Worm (Caenorhabditis elegans): Measurements from ENCODE around the gene F36F12.1.
A peak's percentile ranks its signal among the peaks of the same experiment; 100 is the strongest.
"Not testable (repeated sequence)": the region's sequence is repeated elsewhere in the genome, so short reads cannot be mapped to it uniquely, and the experiment has no call there.

F36F12.1 gene

DNA sequence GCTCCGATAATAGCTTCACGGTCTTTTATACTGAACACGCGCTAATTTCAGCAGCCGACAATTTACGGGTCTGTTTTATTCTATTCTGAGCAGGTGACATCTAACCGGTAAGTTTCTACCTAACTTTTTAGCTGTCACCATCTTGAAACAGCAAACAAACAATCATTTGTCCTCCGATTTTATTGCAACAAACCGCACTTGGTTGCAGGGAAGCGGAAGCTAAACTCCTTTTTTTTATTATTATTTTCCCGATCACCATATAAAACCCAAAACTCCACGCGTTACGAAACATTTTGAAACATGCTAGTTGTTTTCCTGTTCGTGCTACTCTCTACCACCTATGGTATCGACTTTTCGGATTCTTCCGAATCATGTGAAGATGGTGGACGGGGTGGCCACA is 5.4 kb downstream of the F36F12.1 start, which contains the start of gene clec-208:
Gene clec-208 (plus strand): TSS at position 301 of the 400 bp plus-strand sequence.
- TF ChIP-seq tbx-11 (GFP tag; IDR thresholded peaks at IDR 0.05) (no peak), scrt-1 (GFP tag; IDR thresholded peaks at IDR 0.05) (no peak), hnd-1 (tag; optimal IDR thresholded peaks at IDR 0.05) (no peak), ceh-36 (tag; optimal IDR thresholded peaks at IDR 0.05) (no peak), ets-7 (tag; optimal IDR thresholded peaks at IDR 0.05) (no peak), hmg-4 (GFP tag; optimal IDR thresholded peaks at IDR 0.05) (no peak), tbx-37 (GFP tag; conservative IDR thresholded peaks at IDR 0.05) (no peak), ceh-13 (GFP tag; optimal IDR thresholded peaks at IDR 0.05) (no peak), sea-1 (GFP tag; conservative IDR thresholded peaks at IDR 0.05) (no peak), F13C5.2 (tag; optimal IDR thresholded peaks at IDR 0.05) (no peak), ama-1 (optimal IDR thresholded peaks at IDR 0.05) (no peak), B0310.2 (tag; optimal IDR thresholded peaks at IDR 0.05) (no peak)

ce11 chrV:2095772-2096171 is 7.2 kb downstream of the F36F12.1 start, which contains the start of gene clec-207:
TSS of gene clec-207 (plus strand) at chrV:2096072.
- no peak for TF ChIP-seq flt-1 (GFP tag; IDR thresholded peaks at IDR 0.05)
- no peak for TF ChIP-seq hnd-1 (tag; optimal IDR thresholded peaks at IDR 0.05)
- no peak for TF ChIP-seq ama-1 (optimal IDR thresholded peaks at IDR 0.05)
- TF ChIP-seq aly-1 (tag; optimal IDR thresholded peaks at IDR 0.05): no peak
- no peak for TF ChIP-seq tbx-11 (GFP tag; IDR thresholded peaks at IDR 0.05)
- TF ChIP-seq hmg-4 (GFP tag; optimal IDR thresholded peaks at IDR 0.05): no peak
- no peak for TF ChIP-seq ets-7 (tag; optimal IDR thresholded peaks at IDR 0.05)
- no peak for TF ChIP-seq scrt-1 (GFP tag; IDR thresholded peaks at IDR 0.05)
- no peak for TF ChIP-seq ceh-13 (GFP tag; optimal IDR thresholded peaks at IDR 0.05)

DNA sequence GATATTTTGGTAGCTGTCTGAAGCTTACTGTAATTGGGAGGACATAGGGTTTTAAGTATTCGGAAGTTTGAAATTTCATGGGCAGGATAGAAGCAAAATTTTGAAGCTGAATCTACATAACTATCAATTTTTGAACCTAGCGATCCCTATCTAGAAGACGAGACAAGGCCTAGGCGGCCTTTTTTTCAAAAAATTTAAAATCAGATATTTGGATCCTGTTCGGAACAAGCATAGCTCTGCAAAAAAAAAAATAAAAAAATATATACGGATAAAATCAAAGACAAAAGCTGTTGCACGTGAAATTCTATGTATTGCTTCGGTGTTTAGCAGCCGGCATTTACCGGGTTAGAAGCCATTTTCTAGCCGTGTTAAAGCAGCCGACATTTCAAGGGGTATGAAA is 7.8 kb downstream of the F36F12.1 start, which contains the start of gene F36F12.2:
Gene F36F12.2 (minus strand): TSS at position 101 of the 400 bp plus-strand sequence.
- no peak for TF ChIP-seq tbx-37 (GFP tag; conservative IDR thresholded peaks at IDR 0.05)
- no peak for TF ChIP-seq ama-1 (optimal IDR thresholded peaks at IDR 0.05)
- TF ChIP-seq sea-1 (GFP tag; conservative IDR thresholded peaks at IDR 0.05): no peak
- no peak for TF ChIP-seq tra-4 (tag; optimal IDR thresholded peaks at IDR 0.05)
- TF ChIP-seq hmg-4 (GFP tag; optimal IDR thresholded peaks at IDR 0.05): no peak
- no peak for TF ChIP-seq flt-1 (GFP tag; IDR thresholded peaks at IDR 0.05)
- TF ChIP-seq aly-1 (tag; optimal IDR thresholded peaks at IDR 0.05): no peak
- TF ChIP-seq scrt-1 (GFP tag; IDR thresholded peaks at IDR 0.05): no peak
- no peak for TF ChIP-seq ceh-36 (tag; optimal IDR thresholded peaks at IDR 0.05)
- no peak for TF ChIP-seq ets-7 (tag; optimal IDR thresholded peaks at IDR 0.05)
- TF ChIP-seq hnd-1 (tag; optimal IDR thresholded peaks at IDR 0.05): no peak
- no peak for TF ChIP-seq ceh-13 (GFP tag; optimal IDR thresholded peaks at IDR 0.05)
- TF ChIP-seq F13C5.2 (tag; optimal IDR thresholded peaks at IDR 0.05): no peak
- no peak for TF ChIP-seq B0310.2 (tag; optimal IDR thresholded peaks at IDR 0.05)
- no peak for TF ChIP-seq tbx-11 (GFP tag; IDR thresholded peaks at IDR 0.05)

DNA sequence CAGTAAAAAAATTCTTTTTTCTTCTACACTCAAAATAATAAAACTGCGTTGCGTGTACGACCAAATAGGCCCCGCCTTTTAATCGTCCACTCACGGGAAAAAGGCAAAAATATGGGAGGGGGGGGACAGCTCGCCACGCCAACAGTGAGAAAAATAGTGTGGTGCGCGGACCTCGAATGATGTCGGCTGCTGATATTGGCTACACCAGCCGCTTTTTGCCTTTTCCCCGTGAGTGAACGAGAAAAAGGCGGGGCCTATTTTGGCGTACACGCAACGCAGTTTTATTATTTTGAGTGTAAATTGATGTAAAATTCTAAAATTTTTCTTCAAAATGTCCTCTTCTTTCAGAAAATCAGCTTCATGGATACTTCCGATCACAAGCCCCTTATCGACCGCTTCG is 12.7 kb downstream of the F36F12.1 start, which contains the start of gene ztf-28:
Gene ztf-28 (plus strand): TSS at position 349 of the 400 bp plus-strand sequence.
- not testable (repeated sequence) for TF ChIP-seq tbx-11 (GFP tag; IDR thresholded peaks at IDR 0.05); hmbx-1 (tag; optimal IDR thresholded peaks at IDR 0.05); ama-1 (optimal IDR thresholded peaks at IDR 0.05)

- 0 out of 2 replicates have a peak, but pooled peaks have one; percentile 11 for TF ChIP-seq scrt-1 (GFP tag; IDR thresholded peaks at IDR 0.05)
Observed at ce11 chrV:2085745-2086267, 17.2 kb downstream of the F36F12.1 start, which contains the start of gene F36F12.3. TSS of gene F36F12.3 (plus strand) at chrV:2085795.

DNA sequence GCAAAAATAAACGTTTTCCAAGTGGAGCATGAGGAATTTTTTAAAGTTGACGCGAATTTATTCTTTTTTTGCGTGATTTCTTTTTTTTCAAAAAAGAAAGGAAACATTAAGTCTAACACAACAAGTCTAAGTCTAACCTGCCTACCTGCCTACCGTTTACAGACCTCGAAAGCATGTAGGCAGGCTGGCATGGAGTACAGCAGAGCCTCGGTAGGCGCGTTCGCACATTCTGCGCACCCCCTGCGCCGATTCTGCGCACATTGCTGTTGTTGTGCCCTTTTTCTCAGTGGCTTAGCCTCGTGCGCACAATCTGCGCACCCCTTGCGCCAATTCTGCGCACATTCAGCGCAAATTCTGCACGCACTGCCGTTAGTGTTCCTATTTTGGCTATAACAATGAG is 19.1 kb downstream of the F36F12.1 start:
- no peak for TF ChIP-seq F13C5.2 (tag; optimal IDR thresholded peaks at IDR 0.05)

DNA sequence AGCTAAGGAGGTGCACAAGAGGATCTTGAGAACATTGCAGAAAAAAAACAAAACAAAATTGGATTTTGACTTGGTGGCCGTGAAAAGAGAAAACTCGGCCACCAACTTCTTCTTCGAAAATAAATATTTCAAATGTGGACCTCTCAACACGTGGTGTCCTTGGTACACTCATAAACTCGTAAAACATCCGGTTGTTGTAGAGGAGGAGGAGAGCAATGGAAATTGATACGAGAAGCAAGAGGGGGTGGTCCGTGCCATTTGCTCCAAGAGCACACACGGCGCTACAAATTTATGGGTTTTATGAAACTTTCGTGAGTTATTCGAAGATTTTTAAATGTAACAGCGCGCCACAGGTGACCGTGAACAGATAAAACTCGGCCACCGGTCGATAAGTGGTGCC is 21.1 kb downstream of the F36F12.1 start:
- no peak for TF ChIP-seq hmg-4 (GFP tag; optimal IDR thresholded peaks at IDR 0.05)
- TF ChIP-seq hmbx-1 (tag; optimal IDR thresholded peaks at IDR 0.05): no peak
- TF ChIP-seq aly-1 (tag; optimal IDR thresholded peaks at IDR 0.05): no peak
- TF ChIP-seq ceh-36 (tag; optimal IDR thresholded peaks at IDR 0.05): no peak
- TF ChIP-seq sea-1 (GFP tag; conservative IDR thresholded peaks at IDR 0.05): no peak
- TF ChIP-seq F13C5.2 (tag; optimal IDR thresholded peaks at IDR 0.05): no peak
- TF ChIP-seq B0310.2 (tag; optimal IDR thresholded peaks at IDR 0.05): no peak

- TF ChIP-seq pes-1 (GFP tag; IDR thresholded peaks at IDR 0.05) (no peak), flt-1 (GFP tag; IDR thresholded peaks at IDR 0.05) (no peak), ceh-36 (tag; optimal IDR thresholded peaks at IDR 0.05) (no peak)
Observed at ce11 chrV:2081269-2081668, 21.7 kb downstream of the F36F12.1 start.

- TF ChIP-seq hmbx-1 (tag; optimal IDR thresholded peaks at IDR 0.05): no peak
- no peak for TF ChIP-seq F13C5.2 (tag; optimal IDR thresholded peaks at IDR 0.05)
- no peak for TF ChIP-seq tra-4 (tag; optimal IDR thresholded peaks at IDR 0.05)
- TF ChIP-seq tbx-11 (GFP tag; IDR thresholded peaks at IDR 0.05): no peak
- TF ChIP-seq hmg-4 (GFP tag; optimal IDR thresholded peaks at IDR 0.05): no peak
- TF ChIP-seq sea-1 (GFP tag; conservative IDR thresholded peaks at IDR 0.05): no peak
Observed at ce11 chrV:2076043-2076442, 27.0 kb downstream of the F36F12.1 start.

All from whole organism, early embryonic.